Worm (Caenorhabditis elegans) whole organism, mixed stage, embryonic: Measurements from ENCODE around the gene str-174.

Experiments used
- bed-3 ChIP-seq: fragments of 200-800 bp; sonication (Bioruptor generic); optimal IDR thresholded peaks from 3 replicates; lab custom pipeline; 2018; ENCODE audit warnings: mild to moderate bottlenecking, missing genetic modification characterization, moderate library complexity, missing compliant biosample characterization
- blmp-1 ChIP-seq: fragments of 150-350 bp; optimal IDR thresholded peaks from 2 replicates; lab custom pipeline; 2014; ENCODE audit warnings: missing biosample characterization, missing genetic modification characterization
- ceh-39 ChIP-seq: fragments of 150-350 bp; optimal IDR thresholded peaks from 2 replicates; lab custom pipeline; 2014; ENCODE audit warnings: missing biosample characterization, missing genetic modification characterization
- ceh-43 ChIP-seq: fragments of 200-800 bp; sonication (Bioruptor generic); optimal IDR thresholded peaks from 2 replicates; lab custom pipeline; 2018; ENCODE audit warnings: mild to moderate bottlenecking, missing genetic modification characterization, moderate library complexity, missing compliant biosample characterization
- ceh-83 ChIP-seq: fragments of 200-800 bp; sonication (Bioruptor generic); optimal IDR thresholded peaks from 2 replicates; lab custom pipeline; 2018; ENCODE audit warnings: mild to moderate bottlenecking, missing genetic modification characterization, missing compliant biosample characterization
- ces-1 ChIP-seq: fragments of 150-350 bp; optimal IDR thresholded peaks from 2 replicates; lab custom pipeline; 2014; ENCODE audit warnings: missing biosample characterization, missing genetic modification reagents, missing genetic modification characterization
- cnd-1 ChIP-seq: fragments of 200-800 bp; sonication (Bioruptor generic); optimal IDR thresholded peaks from 2 replicates; lab custom pipeline; 2018; ENCODE audit warnings: mild to moderate bottlenecking, missing genetic modification characterization, missing compliant biosample characterization
- drap-1 ChIP-seq: fragments of 200-800 bp; sonication (Bioruptor generic); optimal IDR thresholded peaks from 3 replicates; lab custom pipeline; 2018; ENCODE audit warnings: mild to moderate bottlenecking, missing genetic modification characterization, missing compliant biosample characterization
- elt-1 ChIP-seq: sonication (generic microtip); optimal IDR thresholded peaks from 2 replicates; lab custom pipeline; 2017; ENCODE audit warnings: missing genetic modification characterization, mild to moderate bottlenecking, missing compliant biosample characterization, antibody characterized with exemption, moderate library complexity, borderline replicate concordance; ENCODE audit not compliant: insufficient read depth
- elt-3 ChIP-seq: fragments of 150-350 bp; optimal IDR thresholded peaks from 2 replicates; lab custom pipeline; 2014; ENCODE audit warnings: missing biosample characterization, missing genetic modification characterization
- flh-1 ChIP-seq: fragments of 200-800 bp; sonication (Bioruptor generic); optimal IDR thresholded peaks from 2 replicates; lab custom pipeline; 2018; ENCODE audit warnings: mild to moderate bottlenecking, missing genetic modification characterization, moderate library complexity, missing compliant biosample characterization
- ham-2 ChIP-seq: fragments of 200-800 bp; sonication (Bioruptor generic); optimal IDR thresholded peaks from 2 replicates; lab custom pipeline; 2018; ENCODE audit warnings: mild to moderate bottlenecking, missing genetic modification characterization, missing compliant biosample characterization
- hlh-1 ChIP-seq: fragments of 150-350 bp; optimal IDR thresholded peaks from 2 replicates; lab custom pipeline; 2014; ENCODE audit warnings: missing biosample characterization, missing genetic modification reagents, missing genetic modification characterization
- lin-13 ChIP-seq: fragments of 150-350 bp; optimal IDR thresholded peaks from 2 replicates; lab custom pipeline; 2014; ENCODE audit warnings: missing biosample characterization, missing genetic modification characterization
- lin-32 ChIP-seq: fragments of 200-800 bp; sonication (Bioruptor generic); optimal IDR thresholded peaks from 2 replicates; lab custom pipeline; 2018; ENCODE audit warnings: mild to moderate bottlenecking, missing genetic modification characterization, missing compliant biosample characterization
- lsy-2 ChIP-seq: fragments of 150-350 bp; optimal IDR thresholded peaks from 2 replicates; lab custom pipeline; 2014; ENCODE audit warnings: missing biosample characterization, missing genetic modification characterization
- mab-5 ChIP-seq: fragments of 150-350 bp; optimal IDR thresholded peaks from 2 replicates; lab custom pipeline; 2014; ENCODE audit warnings: missing biosample characterization, missing genetic modification characterization
- mls-2 ChIP-seq: sonication (generic microtip); optimal IDR thresholded peaks from 2 replicates; lab custom pipeline; 2016; ENCODE audit warnings: mild to moderate bottlenecking, missing genetic modification characterization, moderate library complexity, missing compliant biosample characterization
- nhr-12 ChIP-seq: fragments of 150-350 bp; optimal IDR thresholded peaks from 2 replicates; lab custom pipeline; 2014; ENCODE audit warnings: missing biosample characterization, missing genetic modification characterization
- nhr-2 ChIP-seq: fragments of 150-350 bp; optimal IDR thresholded peaks from 2 replicates; lab custom pipeline; 2014; ENCODE audit warnings: missing biosample characterization, missing genetic modification characterization
- nhr-237 ChIP-seq: fragments of 150-350 bp; optimal IDR thresholded peaks from 2 replicates; lab custom pipeline; 2014; ENCODE audit warnings: missing biosample characterization, missing genetic modification characterization
- nhr-28 ChIP-seq: fragments of 150-350 bp; optimal IDR thresholded peaks from 2 replicates; lab custom pipeline; 2014; ENCODE audit warnings: missing biosample characterization, missing genetic modification characterization
- nhr-76 ChIP-seq: sonication (generic microtip); optimal IDR thresholded peaks from 2 replicates; lab custom pipeline; 2017; ENCODE audit warnings: missing biosample characterization, missing genetic modification characterization
- pha-4 ChIP-seq: fragments of 150-350 bp; optimal IDR thresholded peaks from 2 replicates; lab custom pipeline; 2018; ENCODE audit warnings: missing biosample characterization, missing genetic modification reagents, missing genetic modification characterization
- sem-2 ChIP-seq: fragments of 200-800 bp; sonication (Bioruptor generic); optimal IDR thresholded peaks from 2 replicates; lab custom pipeline; 2018; ENCODE audit warnings: mild to moderate bottlenecking, missing genetic modification characterization, missing compliant biosample characterization
- snpc-4 ChIP-seq: fragments of 150-350 bp; optimal IDR thresholded peaks from 2 replicates; lab custom pipeline; 2014; ENCODE audit warnings: missing biosample characterization, missing genetic modification characterization
- sptf-1 ChIP-seq: sonication (generic microtip); optimal IDR thresholded peaks from 2 replicates; lab custom pipeline; 2017; ENCODE audit warnings: mild to moderate bottlenecking, missing genetic modification characterization, moderate library complexity, missing compliant biosample characterization
- tbx-8 ChIP-seq: fragments of 200-800 bp; sonication (Bioruptor generic); optimal IDR thresholded peaks from 2 replicates; lab custom pipeline; 2018; ENCODE audit warnings: mild to moderate bottlenecking, missing genetic modification characterization, moderate library complexity, missing compliant biosample characterization
- unc-62 ChIP-seq: fragments of 150-350 bp; optimal IDR thresholded peaks from 2 replicates; lab custom pipeline; 2014; ENCODE audit warnings: missing biosample characterization, missing genetic modification reagents, missing genetic modification characterization
- zip-8 ChIP-seq: fragments of 150-350 bp; optimal IDR thresholded peaks from 2 replicates; lab custom pipeline; 2014; ENCODE audit warnings: missing biosample characterization, missing genetic modification characterization
- ztf-11 ChIP-seq: fragments of 150-350 bp; optimal IDR thresholded peaks from 2 replicates; lab custom pipeline; 2014; ENCODE audit warnings: missing biosample characterization, missing genetic modification characterization

The str-174 gene

DNA sequence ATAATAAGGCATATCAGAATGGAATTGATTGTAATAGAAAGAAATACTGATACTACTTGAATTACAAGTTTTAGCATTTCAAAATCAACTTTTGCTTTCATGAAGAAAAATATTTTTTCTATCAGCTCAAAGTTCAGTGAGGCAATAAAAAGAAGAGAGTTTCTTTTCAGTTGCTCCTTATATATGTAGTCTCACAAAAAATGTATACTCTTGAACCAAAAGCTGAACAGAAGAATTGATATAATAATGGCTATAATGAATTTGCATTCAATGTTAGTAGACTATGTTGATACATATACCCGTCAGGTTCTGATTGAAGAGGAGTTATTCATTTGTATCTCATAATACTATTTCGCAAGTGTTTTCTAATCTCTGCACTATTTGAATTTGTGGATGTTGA lies at the start of gene str-174:
TSS of gene str-174 (minus strand) at position 101 of the 400 bp plus-strand sequence.
- TF ChIP-seq ham-2 (GFP tag; lab: Kevin White, UChicago): no peak
- no peak for TF ChIP-seq nhr-12 (tag; lab: Kevin White, UChicago)
- TF ChIP-seq flh-1: no peak
- no peak for TF ChIP-seq hlh-1
- no peak for TF ChIP-seq ceh-39
- TF ChIP-seq ztf-11 (tag; lab: Kevin White, UChicago): no peak
- TF ChIP-seq cnd-1 (tag; lab: Kevin White, UChicago): no peak
- TF ChIP-seq lin-32 (GFP tag; lab: Kevin White, UChicago): no peak
- no peak for TF ChIP-seq blmp-1
- no peak for TF ChIP-seq elt-1 (tag; lab: Kevin White, UChicago)
- TF ChIP-seq ces-1: no peak
- TF ChIP-seq unc-62 (GFP tag; lab: Kevin White, UChicago): no peak
- TF ChIP-seq zip-8 (tag; lab: Kevin White, UChicago): no peak
- no peak for TF ChIP-seq nhr-28 (tag; lab: Kevin White, UChicago)
- TF ChIP-seq pha-4 (tag; lab: Kevin White, UChicago): no peak
- TF ChIP-seq tbx-8 (GFP tag; lab: Kevin White, UChicago): no peak
- no peak for TF ChIP-seq sem-2 (GFP tag; lab: Kevin White, UChicago)
- TF ChIP-seq nhr-237 (tag; lab: Kevin White, UChicago): no peak
- no peak for TF ChIP-seq drap-1 (GFP tag; lab: Kevin White, UChicago)

- TF ChIP-seq bed-3 (GFP tag; lab: Kevin White, UChicago) (no peak), lsy-2 (tag; lab: Kevin White, UChicago) (no peak), elt-3 (tag; lab: Kevin White, UChicago) (no peak), elt-1 (tag; lab: Kevin White, UChicago) (no peak), snpc-4 (tag; lab: Kevin White, UChicago) (no peak), ces-1 (no peak), tbx-8 (GFP tag; lab: Kevin White, UChicago) (no peak), nhr-12 (tag; lab: Kevin White, UChicago) (no peak), lin-13 (tag; lab: Kevin White, UChicago) (no peak), nhr-76 (tag; lab: Kevin White, UChicago) (no peak), pha-4 (tag; lab: Kevin White, UChicago) (no peak), flh-1 (no peak), mls-2 (tag; lab: Kevin White, UChicago) (no peak), sptf-1 (no peak), nhr-2 (tag; lab: Kevin White, UChicago) (no peak), lin-32 (GFP tag; lab: Kevin White, UChicago) (no peak), mab-5 (tag; lab: Kevin White, UChicago) (no peak), ceh-43 (GFP tag; lab: Kevin White, UChicago) (no peak), ham-2 (GFP tag; lab: Kevin White, UChicago) (no peak)
These were observed 43.3 kb upstream of the str-174 start, which contains the start of gene str-158 for ce11 chrIV:4917774-4918173. Gene str-158 (plus strand): TSS chrIV:4918074.

ce11 chrIV:4915689-4916088 lies 41.2 kb upstream of the str-174 start, which contains the start of gene str-155:
Gene str-155 (plus strand): TSS chrIV:4915989.
- no peak for TF ChIP-seq ztf-11 (tag; lab: Kevin White, UChicago)

ce11 chrIV:4913090-4913489 lies 38.6 kb upstream of the str-174 start, which contains the start of gene str-156:
Gene str-156 (plus strand): TSS chrIV:4913390.
- TF ChIP-seq pha-4 (tag; lab: Kevin White, UChicago) (no peak), snpc-4 (tag; lab: Kevin White, UChicago) (no peak), elt-1 (tag; lab: Kevin White, UChicago) (no peak), ceh-43 (GFP tag; lab: Kevin White, UChicago) (no peak)
- TF ChIP-seq, all 35 proteins: peak for 0

DNA sequence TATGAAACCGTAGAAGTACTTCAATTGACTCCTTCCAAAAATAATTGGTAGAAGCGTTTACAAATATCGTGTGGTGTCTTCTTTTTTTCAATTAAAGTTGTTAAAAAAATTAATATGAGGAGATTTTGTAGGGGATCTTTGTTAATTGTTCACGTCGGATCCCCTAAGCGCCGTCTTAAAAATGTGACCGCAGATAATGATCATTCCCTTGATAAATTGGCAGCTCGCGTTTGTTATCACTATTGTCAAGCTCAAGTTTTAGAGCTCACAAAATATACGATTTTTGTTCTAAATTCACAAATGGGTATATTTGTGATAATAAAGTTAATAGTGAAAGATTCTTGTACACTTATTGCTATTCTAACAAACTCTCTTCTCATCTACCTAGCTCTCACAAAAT lies 34.5 kb upstream of the str-174 start, which contains the start of gene str-159:
TSS of gene str-159 (plus strand) at position 301 of the 400 bp plus-strand sequence.
- TF ChIP-seq bed-3 (GFP tag; lab: Kevin White, UChicago) (no peak), cnd-1 (tag; lab: Kevin White, UChicago) (no peak), mls-2 (tag; lab: Kevin White, UChicago) (no peak), nhr-76 (tag; lab: Kevin White, UChicago) (no peak), mab-5 (tag; lab: Kevin White, UChicago) (no peak), nhr-28 (tag; lab: Kevin White, UChicago) (no peak), ceh-83 (GFP tag; lab: Kevin White, UChicago) (no peak)
